Worm (Caenorhabditis elegans): ENCODE results near the gene H03G16.6.

- TF ChIP-seq pha-4 (tag; optimal IDR thresholded peaks at IDR 0.05) (no peak), mxl-1 (tag; optimal IDR thresholded peaks at IDR 0.05) (no peak)
Observed at ce11 chrX:15075170-15075569, 22.7 kb downstream of the H03G16.6 start.

Data from whole organism, young adult.